Worm (Caenorhabditis elegans): ENCODE results near the gene npr-20.
A peak's percentile ranks its signal among the peaks of the same experiment; 100 is the strongest.

The npr-20 gene

ce11 chrII:8844465-8845126 is 20.4 kb downstream of the npr-20 start, which contains the start of gene F46C5.6:
TSS of gene F46C5.6 (minus strand) at chrII:8844515.
- TF ChIP-seq daf-8 (GFP tag; IDR thresholded peaks at IDR 0.05) (no peak), ZK337.2 (GFP tag; IDR thresholded peaks at IDR 0.05) (no peak), nhr-25 (tag; optimal IDR thresholded peaks at IDR 0.05; ENCODE audit: borderline replicate concordance, insufficient read depth) (no peak), Y5F2A.4 (GFP tag; optimal IDR thresholded peaks at IDR 0.05) (no peak), mdt-29 (GFP tag; IDR thresholded peaks at IDR 0.05) (no peak), attf-4 (tag; optimal IDR thresholded peaks at IDR 0.05) (no peak), ceh-32 (tag; optimal IDR thresholded peaks at IDR 0.05; ENCODE audit: poor library complexity) (no peak), fos-1 (tag; optimal IDR thresholded peaks at IDR 0.05) (no peak), zip-11 (GFP tag; IDR thresholded peaks at IDR 0.05) (no peak), Y75B8A.6 (GFP tag; IDR thresholded peaks at IDR 0.05) (no peak), lin-38 (GFP tag; IDR thresholded peaks at IDR 0.05) (no peak), nhr-77 (tag; optimal IDR thresholded peaks at IDR 0.05) (no peak), nhr-11 (tag; optimal IDR thresholded peaks at IDR 0.05) (peak; percentile 37), spr-1 (tag; optimal IDR thresholded peaks at IDR 0.05) (no peak), lin-39 (tag; optimal IDR thresholded peaks at IDR 0.05) (no peak), arid-1 (GFP tag; conservative IDR thresholded peaks at IDR 0.05) (no peak), zfp-3 (GFP tag; conservative IDR thresholded peaks at IDR 0.05) (no peak), egl-27 (tag; optimal IDR thresholded peaks at IDR 0.05) (no peak), R02D3.7 (tag; optimal IDR thresholded peaks at IDR 0.05) (no peak), nhr-6 (tag; optimal IDR thresholded peaks at IDR 0.05) (no peak), ztf-11 (tag; optimal IDR thresholded peaks at IDR 0.05) (no peak), daf-16 (GFP tag; optimal IDR thresholded peaks at IDR 0.05) (peak in 1 of 2 experiments; percentile 41), daf-16 (tag; optimal IDR thresholded peaks at IDR 0.05) (no peak), vab-7 (GFP tag; IDR thresholded peaks at IDR 0.05) (no peak), Y48G9A.11 (GFP tag; IDR thresholded peaks at IDR 0.05) (no peak), duxl-1 (tag; optimal IDR thresholded peaks at IDR 0.05; ENCODE audit: poor library complexity) (no peak), unc-39 (tag; optimal IDR thresholded peaks at IDR 0.05) (no peak), nhr-41 (GFP tag; IDR thresholded peaks at IDR 0.05) (no peak), tag-97 (GFP tag; IDR thresholded peaks at IDR 0.05) (no peak), lin-29 (GFP tag; IDR thresholded peaks at IDR 0.05) (no peak), lir-3 (tag; optimal IDR thresholded peaks at IDR 0.05) (no peak), F10B5.3 (tag; optimal IDR thresholded peaks at IDR 0.05) (no peak), unc-62 (GFP tag; optimal IDR thresholded peaks at IDR 0.05 in 1 of 2) (peak in 1 of 2 experiments; percentile 52), unc-62 (tag; optimal IDR thresholded peaks at IDR 0.05) (no peak), pqm-1 (tag; optimal IDR thresholded peaks at IDR 0.05) (no peak), hlh-11 (tag; optimal IDR thresholded peaks at IDR 0.05) (peak; percentile 52)

DNA sequence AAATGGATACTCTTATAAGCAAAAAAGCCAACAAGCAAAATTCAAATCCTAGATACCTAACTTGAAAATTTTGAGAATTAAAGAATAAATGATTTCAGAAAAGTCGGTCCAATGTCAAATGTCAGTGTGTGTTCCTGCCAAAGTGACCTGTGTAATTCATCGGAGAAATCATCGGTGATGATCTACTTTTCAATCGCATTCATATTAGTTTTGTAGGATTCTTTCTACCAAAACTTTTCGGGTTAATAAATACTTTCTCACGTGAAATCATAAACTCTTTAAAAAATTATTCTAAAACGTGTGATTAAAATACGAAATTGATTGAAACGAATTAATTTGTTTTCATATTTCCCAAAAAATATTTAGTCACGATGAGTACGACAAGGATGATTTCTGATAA is 26.0 kb downstream of the npr-20 start, which contains the start of gene F46C5.7:
Gene F46C5.7 (plus strand): TSS at position 301 of the 400 bp plus-strand sequence.
- TF ChIP-seq dmd-8 (GFP tag; IDR thresholded peaks at IDR 0.05) (no peak), lin-1 (GFP tag; IDR thresholded peaks at IDR 0.05) (no peak), vab-7 (GFP tag; IDR thresholded peaks at IDR 0.05) (no peak)

- TF ChIP-seq unc-39 (tag; optimal IDR thresholded peaks at IDR 0.05) (no peak), unc-130 (GFP tag; optimal IDR thresholded peaks at IDR 0.05) (no peak), fkh-10 (GFP tag; optimal IDR thresholded peaks at IDR 0.05) (peak; percentile 76), ama-1 (optimal IDR thresholded peaks at IDR 0.05) (no peak), daf-12 (tag; optimal IDR thresholded peaks at IDR 0.05) (no peak), lir-3 (tag; optimal IDR thresholded peaks at IDR 0.05) (no peak), unc-62 (GFP tag; optimal IDR thresholded peaks at IDR 0.05 in 1 of 2) (peak in 1 of 2 experiments; percentile 35), unc-62 (tag; optimal IDR thresholded peaks at IDR 0.05) (no peak)
Measured at ce11 chrII:8835857-8836256, 29.1 kb downstream of the npr-20 start, which contains the start of gene F46C5.4. TSS of gene F46C5.4 (plus strand) at chrII:8836078.
